Fruit fly (Drosophila melanogaster) Kc167 (cell line): Measurements from ENCODE around the gene BBS8.

Experiments
- Myc ChIP-seq: fragments of >200 bp; optimal IDR thresholded peaks from 2 replicates; lab custom pipeline; 2017; ENCODE audit warnings: missing external identifiers
- Sin3A ChIP-seq: fragments of >200 bp; optimal IDR thresholded peaks from 2 replicates; lab custom pipeline; 2018; ENCODE audit warnings: missing external identifiers
- h ChIP-seq: fragments of >200 bp; optimal IDR thresholded peaks from 3 replicates; lab custom pipeline; 2018; ENCODE audit warnings: missing external identifiers
- insv ChIP-seq: fragments of >200 bp; optimal IDR thresholded peaks from 3 replicates; lab custom pipeline; 2018; ENCODE audit warnings: missing external identifiers
- psq ChIP-seq: fragments of >200 bp; optimal IDR thresholded peaks from 2 replicates; lab custom pipeline; 2017; ENCODE audit warnings: missing external identifiers
- ttk ChIP-seq: sonication (Bioruptor generic); optimal IDR thresholded peaks from 2 replicates; lab custom pipeline; 2017; ENCODE audit warnings: missing external identifiers

Gene BBS8

dm6 chr2L:422573-422972 is at the start of gene BBS8:
TSS of gene BBS8 (plus strand) at chr2L:422873.
- TF ChIP-seq insv (no peak), Myc (lab: Kevin White, UChicago) (no peak), psq (no peak), Sin3A (lab: Kevin White, UChicago) (no peak), h (lab: Kevin White, UChicago) (no peak), ttk (lab: Kevin White, UChicago) (no peak)

dm6 chr2L:377780-378222 is 44.9 kb upstream of the BBS8 start, which contains the start of gene al:
TSS of gene al (plus strand) at chr2L:378112.
- TF ChIP-seq insv: no peak
- no peak for TF ChIP-seq ttk (lab: Kevin White, UChicago)
- TF ChIP-seq h (lab: Kevin White, UChicago): no peak
- TF ChIP-seq Sin3A (lab: Kevin White, UChicago): no peak
- no peak for TF ChIP-seq psq

dm6 chr2L:378815-379440 is 43.7 kb upstream of the BBS8 start:
- TF ChIP-seq Sin3A (lab: Kevin White, UChicago) (no peak), ttk (lab: Kevin White, UChicago) (no peak), Myc (lab: Kevin White, UChicago) (no peak), insv (no peak), h (lab: Kevin White, UChicago) (no peak), psq (no peak)

DNA sequence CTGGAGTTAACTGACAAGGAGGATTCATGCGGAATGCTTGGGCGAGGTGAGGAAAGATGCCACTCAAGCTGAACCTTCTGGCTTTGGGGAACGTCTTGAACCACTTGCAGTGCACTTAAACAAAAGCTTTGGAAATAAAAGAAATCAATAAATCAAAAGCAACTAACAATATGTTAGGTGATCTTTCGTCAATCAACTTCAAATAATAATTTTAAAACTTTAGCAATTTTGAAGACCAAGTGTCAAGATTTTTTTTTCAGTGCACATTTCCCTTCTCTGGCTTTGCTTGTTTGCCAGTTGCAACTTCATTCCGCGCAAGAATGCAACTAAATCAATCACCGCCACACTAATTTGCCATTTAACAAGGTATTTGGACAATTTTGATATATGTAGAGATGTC is 39.9 kb upstream of the BBS8 start:
- TF ChIP-seq psq (no peak), h (lab: Kevin White, UChicago) (no peak), Sin3A (lab: Kevin White, UChicago) (no peak), Myc (lab: Kevin White, UChicago) (no peak), insv (no peak), ttk (lab: Kevin White, UChicago) (no peak)

- TF ChIP-seq Myc (lab: Kevin White, UChicago) (no peak), ttk (lab: Kevin White, UChicago) (no peak), h (lab: Kevin White, UChicago) (no peak), Sin3A (lab: Kevin White, UChicago) (no peak), insv (no peak), psq (no peak)
Observed at dm6 chr2L:390509-390908, 32.2 kb upstream of the BBS8 start.

- TF ChIP-seq psq (no peak), h (lab: Kevin White, UChicago) (no peak), insv (no peak), ttk (lab: Kevin White, UChicago) (no peak)
Observed at dm6 chr2L:392529-392928, 30.1 kb upstream of the BBS8 start.

- TF ChIP-seq h (lab: Kevin White, UChicago) (no peak), Myc (lab: Kevin White, UChicago) (no peak), Sin3A (lab: Kevin White, UChicago) (no peak), psq (no peak), insv (no peak), ttk (lab: Kevin White, UChicago) (no peak)
Observed at dm6 chr2L:395366-396117, 27.1 kb upstream of the BBS8 start.

DNA sequence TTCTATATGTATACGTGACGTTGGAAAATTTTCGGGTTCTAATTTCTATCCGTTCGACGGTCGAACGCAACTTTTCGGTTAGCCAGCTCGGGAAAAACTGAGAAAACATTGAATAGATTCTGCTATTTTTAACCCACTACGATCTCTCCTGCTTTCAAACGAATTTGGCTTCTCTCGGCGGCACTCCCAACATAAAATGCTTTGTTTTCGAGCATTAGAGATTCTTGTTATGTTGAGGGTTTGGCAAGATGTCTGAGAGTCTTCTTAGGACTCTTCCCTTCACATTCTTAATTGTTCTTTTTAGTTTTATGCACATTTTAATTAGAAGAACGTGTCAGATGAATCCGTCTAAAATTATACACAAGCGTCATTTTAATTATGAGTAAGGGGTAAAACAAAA is 20.6 kb upstream of the BBS8 start, which contains the start of gene CG4213:
Gene CG4213 (minus strand): TSS at position 101 of the 400 bp plus-strand sequence.
- TF ChIP-seq h (lab: Kevin White, UChicago) (no peak), Sin3A (lab: Kevin White, UChicago) (no peak), ttk (lab: Kevin White, UChicago) (no peak), psq (no peak), Myc (lab: Kevin White, UChicago) (no peak), insv (no peak)

DNA sequence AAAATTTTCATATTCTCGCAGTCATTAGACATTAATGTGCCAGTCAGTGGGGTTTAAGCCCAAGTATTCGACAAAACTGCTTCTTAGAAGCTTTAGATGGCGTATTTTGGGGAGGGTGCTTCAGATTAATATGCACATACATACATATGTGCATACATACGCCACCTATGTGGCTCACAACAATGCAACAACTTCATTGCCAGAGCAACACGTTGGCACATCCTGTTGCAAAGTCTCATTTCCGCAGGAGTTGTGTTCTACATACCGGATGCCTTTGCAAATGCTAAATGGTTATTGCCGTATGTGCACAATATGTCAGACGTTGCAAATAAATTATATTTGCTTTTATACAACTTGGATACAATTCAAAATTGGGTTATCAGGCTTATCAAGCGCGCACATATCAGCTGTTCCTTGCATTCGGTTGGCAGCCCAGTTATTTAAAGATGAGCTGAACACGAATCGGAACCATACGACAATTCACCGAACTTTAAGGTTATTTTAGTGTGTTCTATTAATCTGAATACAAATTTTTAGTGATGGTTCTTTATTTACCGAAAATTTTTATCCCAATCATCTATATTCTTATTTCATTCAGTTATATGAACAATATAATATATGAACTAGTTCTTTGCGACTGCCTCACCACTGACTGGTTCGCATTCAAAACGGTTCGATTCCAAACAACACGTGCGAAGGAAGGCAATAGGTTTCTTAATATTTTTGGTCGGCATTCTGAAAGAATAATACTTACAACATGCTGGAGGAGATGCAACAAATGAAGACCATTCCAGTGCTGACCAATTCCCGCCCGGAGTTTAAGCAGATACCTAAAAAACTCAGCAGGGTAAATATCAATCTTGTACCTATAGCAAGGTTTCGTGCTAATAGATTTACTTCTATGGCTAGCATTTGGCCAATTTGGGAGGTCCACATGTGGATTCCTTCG is 18.8 kb upstream of the BBS8 start, which contains the start of gene Polr1B:
Gene Polr1B (plus strand): TSS at position 659 of the 949 bp plus-strand sequence.
- no peak for TF ChIP-seq insv
- TF ChIP-seq Sin3A (lab: Kevin White, UChicago): no peak
- no peak for TF ChIP-seq psq
- TF ChIP-seq ttk (lab: Kevin White, UChicago): no peak
- no peak for TF ChIP-seq h (lab: Kevin White, UChicago)
- TF ChIP-seq Myc (lab: Kevin White, UChicago): no peak

DNA sequence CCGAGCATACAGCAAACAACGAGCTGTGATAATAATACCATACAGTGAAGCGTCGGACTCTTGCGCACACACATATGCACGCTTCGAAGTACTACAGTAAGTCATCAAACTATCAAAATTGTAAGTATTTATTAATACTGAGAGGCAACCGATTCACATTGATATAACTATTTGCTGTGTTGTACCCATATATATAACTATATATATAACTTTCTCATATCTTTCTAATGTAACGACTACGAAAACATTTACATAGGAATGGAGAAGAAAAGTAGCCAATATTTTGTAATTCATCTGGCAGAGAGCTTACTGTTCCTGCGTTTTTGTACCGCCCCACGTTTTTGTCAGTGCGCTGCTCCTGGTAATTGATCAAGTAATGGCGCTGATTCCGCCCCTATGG is 9.7 kb upstream of the BBS8 start:
- TF ChIP-seq ttk (lab: Kevin White, UChicago) (no peak), Sin3A (lab: Kevin White, UChicago) (no peak), Myc (lab: Kevin White, UChicago) (no peak), insv (no peak), h (lab: Kevin White, UChicago) (no peak), psq (no peak)

dm6 chr2L:413894-414293 is 8.8 kb upstream of the BBS8 start:
- no peak for TF ChIP-seq Sin3A (lab: Kevin White, UChicago)
- TF ChIP-seq Myc (lab: Kevin White, UChicago): no peak
- TF ChIP-seq psq: no peak
- no peak for TF ChIP-seq insv
- TF ChIP-seq h (lab: Kevin White, UChicago): no peak
- no peak for TF ChIP-seq ttk (lab: Kevin White, UChicago)
